Worm (Caenorhabditis elegans) whole organism, L3 larva: ENCODE measurements around the gene dsl-2.

ENCODE experiments used
- R02D3.7 ChIP-seq: fragments of 150-350 bp; optimal IDR thresholded peaks from 2 replicates; lab custom pipeline; 2014; ENCODE audit warnings: missing biosample characterization, missing genetic modification characterization
- ZK546.5 ChIP-seq: sonication (generic microtip); optimal IDR thresholded peaks from 2 replicates; lab custom pipeline; 2017; ENCODE audit warnings: missing biosample characterization, missing genetic modification characterization
- aly-2 ChIP-seq: fragments of 150-350 bp; optimal IDR thresholded peaks from 2 replicates; lab custom pipeline; 2014; ENCODE audit warnings: missing biosample characterization, missing genetic modification characterization
- ama-1 ChIP-seq: fragments of 150-350 bp; optimal IDR thresholded peaks from 2 replicates; lab custom pipeline; 2018
- ceh-9 ChIP-seq: sonication (generic microtip); optimal IDR thresholded peaks from 2 replicates; lab custom pipeline; 2018; ENCODE audit warnings: missing biosample characterization, missing genetic modification characterization
- daf-12 ChIP-seq: fragments of 150-350 bp; optimal IDR thresholded peaks from 2 replicates; lab custom pipeline; 2014; ENCODE audit warnings: missing biosample characterization, missing genetic modification reagents, missing genetic modification characterization
- egl-27 ChIP-seq: sonication (generic microtip); optimal IDR thresholded peaks from 4 replicates; lab custom pipeline; 2017; ENCODE audit warnings: missing biosample characterization, missing genetic modification reagents, missing genetic modification characterization
- elt-1 ChIP-seq: fragments of 150-350 bp; optimal IDR thresholded peaks from 2 replicates; lab custom pipeline; 2014; ENCODE audit warnings: missing biosample characterization, missing genetic modification characterization
- elt-2 ChIP-seq: sonication (generic microtip); optimal IDR thresholded peaks from 2 replicates; lab custom pipeline; 2016; ENCODE audit warnings: missing genetic modification reagents, mild to moderate bottlenecking, missing genetic modification characterization, missing compliant biosample characterization
- eor-1 ChIP-seq, 2 experiments: fragments of 150-350 bp; optimal IDR thresholded peaks; 2 replicates each; lab custom pipeline; 2014 to 2018; ENCODE audit warnings: missing biosample characterization in 2 of 2, missing genetic modification characterization in 2 of 2
- fkh-10 ChIP-seq: sonication (generic microtip); optimal IDR thresholded peaks from 2 replicates; lab custom pipeline; 2017; ENCODE audit warnings: missing biosample characterization, missing genetic modification reagents, missing genetic modification characterization
- fos-1 ChIP-seq: fragments of 150-350 bp; optimal IDR thresholded peaks from 2 replicates; lab custom pipeline; 2014; ENCODE audit warnings: missing biosample characterization, missing genetic modification characterization
- hmg-11 ChIP-seq: sonication (generic microtip); optimal IDR thresholded peaks from 2 replicates; lab custom pipeline; 2016; ENCODE audit warnings: missing genetic modification characterization, missing compliant biosample characterization
- jun-1 ChIP-seq: fragments of 150-350 bp; optimal IDR thresholded peaks from 2 replicates; lab custom pipeline; 2014; ENCODE audit warnings: missing biosample characterization, missing genetic modification reagents, missing genetic modification characterization
- lin-15B ChIP-seq: fragments of 150-350 bp; optimal IDR thresholded peaks from 2 replicates; lab custom pipeline; 2014; ENCODE audit warnings: missing biosample characterization, missing genetic modification characterization
- lin-39 ChIP-seq: fragments of 150-350 bp; optimal IDR thresholded peaks from 2 replicates; lab custom pipeline; 2018; ENCODE audit warnings: missing biosample characterization, missing genetic modification reagents, missing genetic modification characterization
- lsy-12 ChIP-seq: sonication (generic microtip); optimal IDR thresholded peaks from 2 replicates; lab custom pipeline; 2016; ENCODE audit warnings: mild to moderate bottlenecking, missing genetic modification characterization, missing compliant biosample characterization
- mdl-1 ChIP-seq: fragments of 150-350 bp; optimal IDR thresholded peaks from 2 replicates; lab custom pipeline; 2014; ENCODE audit warnings: missing biosample characterization, missing genetic modification characterization
- mml-1 ChIP-seq: fragments of 150-350 bp; sonication (generic microtip); optimal IDR thresholded peaks from 3 replicates; lab custom pipeline; 2014; ENCODE audit warnings: missing biosample characterization, missing genetic modification characterization
- nfya-1 ChIP-seq: sonication (generic microtip); optimal IDR thresholded peaks from 2 replicates; lab custom pipeline; 2017; ENCODE audit warnings: missing genetic modification characterization, mild to moderate bottlenecking, missing compliant biosample characterization, antibody characterized with exemption, moderate library complexity; ENCODE audit not compliant: insufficient read depth
- nhr-11 ChIP-seq: fragments of 150-350 bp; optimal IDR thresholded peaks from 2 replicates; lab custom pipeline; 2014; ENCODE audit warnings: missing biosample characterization, missing genetic modification characterization
- nhr-12 ChIP-seq: fragments of 150-350 bp; optimal IDR thresholded peaks from 2 replicates; lab custom pipeline; 2014; ENCODE audit warnings: missing biosample characterization, missing genetic modification characterization
- nhr-23 ChIP-seq: fragments of 150-350 bp; optimal IDR thresholded peaks from 2 replicates; lab custom pipeline; 2014; ENCODE audit warnings: missing biosample characterization, missing genetic modification reagents, missing genetic modification characterization
- nhr-237 ChIP-seq: fragments of 150-350 bp; optimal IDR thresholded peaks from 2 replicates; lab custom pipeline; 2014; ENCODE audit warnings: missing biosample characterization, missing genetic modification characterization
- nhr-28 ChIP-seq: fragments of 150-350 bp; optimal IDR thresholded peaks from 2 replicates; lab custom pipeline; 2014; ENCODE audit warnings: missing biosample characterization, missing genetic modification characterization
- nhr-43 ChIP-seq: sonication (generic microtip); optimal IDR thresholded peaks from 2 replicates; lab custom pipeline; 2016; ENCODE audit warnings: mild to moderate bottlenecking, missing genetic modification characterization, missing compliant biosample characterization; ENCODE audit not compliant: poor library complexity, severe bottlenecking
- nhr-67 ChIP-seq: fragments of 150-350 bp; optimal IDR thresholded peaks from 2 replicates; lab custom pipeline; 2014; ENCODE audit warnings: missing biosample characterization, missing genetic modification characterization
- nhr-76 ChIP-seq: fragments of 150-350 bp; sonication (generic microtip); optimal IDR thresholded peaks from 5 replicates; lab custom pipeline; 2014; ENCODE audit warnings: missing biosample characterization, missing genetic modification characterization
- nhr-77 ChIP-seq: fragments of 150-350 bp; optimal IDR thresholded peaks from 2 replicates; lab custom pipeline; 2014; ENCODE audit warnings: missing biosample characterization, missing genetic modification characterization
- pha-4 ChIP-seq: fragments of 150-350 bp; optimal IDR thresholded peaks from 2 replicates; lab custom pipeline; 2014; ENCODE audit warnings: missing biosample characterization, missing genetic modification reagents, missing genetic modification characterization
- pqm-1 ChIP-seq: fragments of 150-350 bp; optimal IDR thresholded peaks from 2 replicates; lab custom pipeline; 2017; ENCODE audit warnings: missing biosample characterization, missing genetic modification characterization, inconsistent platforms
- skn-1 ChIP-seq: fragments of 150-350 bp; optimal IDR thresholded peaks from 2 replicates; lab custom pipeline; 2014; ENCODE audit warnings: missing biosample characterization, missing genetic modification characterization
- snpc-4 ChIP-seq: fragments of 150-350 bp; optimal IDR thresholded peaks from 2 replicates; lab custom pipeline; 2014; ENCODE audit warnings: missing biosample characterization, missing genetic modification characterization
- unc-39 ChIP-seq: sonication (generic microtip); optimal IDR thresholded peaks from 4 replicates; lab custom pipeline; 2017; ENCODE audit warnings: missing biosample characterization, missing genetic modification characterization
- zag-1 ChIP-seq: fragments of 150-350 bp; optimal IDR thresholded peaks from 2 replicates; lab custom pipeline; 2014; ENCODE audit warnings: missing biosample characterization, missing genetic modification characterization
- ztf-11 ChIP-seq: fragments of 150-350 bp; optimal IDR thresholded peaks from 2 replicates; lab custom pipeline; 2014; ENCODE audit warnings: missing biosample characterization, missing genetic modification characterization
- ztf-4 ChIP-seq: fragments of 150-350 bp; optimal IDR thresholded peaks from 2 replicates; lab custom pipeline; 2014; ENCODE audit warnings: missing biosample characterization, missing genetic modification characterization

Gene dsl-2

ce11 chrIV:1204870-1205269 is at the start of gene dsl-2:
TSS of gene dsl-2 (minus strand) at chrIV:1204970.
- TF ChIP-seq mdl-1 (tag; lab: Kevin White, UChicago) (no peak), unc-39 (no peak), nhr-43 (tag; lab: Kevin White, UChicago) (no peak), ama-1 (lab: Kevin White, UChicago) (no peak), nhr-237 (tag; lab: Kevin White, UChicago) (no peak), hmg-11 (no peak), nhr-23 (tag; lab: Kevin White, UChicago) (no peak), lsy-12 (no peak), nfya-1 (tag; lab: Kevin White, UChicago) (no peak), mml-1 (no peak), lin-15B (no peak), nhr-12 (tag; lab: Kevin White, UChicago) (no peak), nhr-11 (tag; lab: Kevin White, UChicago) (no peak)

- TF ChIP-seq elt-2 (peak; percentile 9), zag-1 (tag; lab: Kevin White, UChicago) (no peak), nfya-1 (tag; lab: Kevin White, UChicago) (no peak), ama-1 (lab: Kevin White, UChicago) (no peak)
These were observed 46.6 kb upstream of the dsl-2 start, which contains the start of the genes clec-166 and F38A1.6 for ce11 chrIV:1251242-1251911. TSS of gene clec-166 (minus strand) at chrIV:1251342. TSS of gene F38A1.6 (plus strand) at chrIV:1251861.

- TF ChIP-seq mdl-1 (tag; lab: Kevin White, UChicago) (no peak), pqm-1 (peak; percentile 34), lin-39 (no peak), jun-1 (tag; lab: Kevin White, UChicago) (no peak), egl-27 (tag; lab: Kevin White, UChicago) (no peak), R02D3.7 (tag; lab: Kevin White, UChicago) (no peak), elt-2 (peak; percentile 70), ceh-9 (tag; lab: Kevin White, UChicago) (no peak), skn-1 (tag; lab: Kevin White, UChicago) (no peak), nhr-76 (tag; lab: Kevin White, UChicago) (no peak), nhr-77 (tag; lab: Kevin White, UChicago) (no peak)
- TF ChIP-seq, all 47 proteins: peak for 2
These were observed 42.1 kb upstream of the dsl-2 start, which contains the start of the genes clec-165 and F38A1.11 for ce11 chrIV:1246762-1247436. TSS of gene clec-165 (minus strand) at chrIV:1246886. TSS of gene F38A1.11 (plus strand) at chrIV:1247386.

ce11 chrIV:1245244-1245643 is 40.5 kb upstream of the dsl-2 start, which contains the start of gene F38A1.9:
TSS of gene F38A1.9 (minus strand) at chrIV:1245344.
- TF ChIP-seq lin-39, result no peak
- TF ChIP-seq mml-1, result no peak
- TF ChIP-seq ztf-11 (tag; lab: Kevin White, UChicago), result no peak
- TF ChIP-seq skn-1 (tag; lab: Kevin White, UChicago), result no peak
- TF ChIP-seq ZK546.5 (tag; lab: Kevin White, UChicago), result no peak
- TF ChIP-seq pha-4 (tag; lab: Kevin White, UChicago), result no peak
- TF ChIP-seq nhr-12 (tag; lab: Kevin White, UChicago), result no peak
- TF ChIP-seq, all 47 proteins: peak for 0

ce11 chrIV:1243295-1243694 is 38.5 kb upstream of the dsl-2 start, which contains the start of gene F38A1.15:
TSS of gene F38A1.15 (minus strand) at chrIV:1243395.
- TF ChIP-seq jun-1 (tag; lab: Kevin White, UChicago), result no peak
- no peak for TF ChIP-seq pha-4 (tag; lab: Kevin White, UChicago)
- TF ChIP-seq nhr-28 (tag; lab: Kevin White, UChicago), result no peak
- TF ChIP-seq fkh-10, result no peak
- TF ChIP-seq snpc-4 (tag; lab: Kevin White, UChicago), result no peak
- no peak for TF ChIP-seq ztf-4
- no peak for TF ChIP-seq eor-1 (tag; optimal IDR thresholded peaks at IDR 0.05; lab: Kevin White, UChicago)
- TF ChIP-seq nhr-77 (tag; lab: Kevin White, UChicago), result no peak
- TF ChIP-seq elt-1, result no peak
- TF ChIP-seq fos-1 (tag; lab: Kevin White, UChicago), result no peak
- TF ChIP-seq daf-12 (tag; lab: Kevin White, UChicago), result no peak
- no peak for TF ChIP-seq ceh-9 (tag; lab: Kevin White, UChicago)
- TF ChIP-seq mml-1, result no peak
- TF ChIP-seq nhr-67 (tag; lab: Kevin White, UChicago), result no peak
- no peak for TF ChIP-seq aly-2 (tag; lab: Kevin White, UChicago)
